Worm (Caenorhabditis elegans): ENCODE measurements around the gene F53B2.8.

DNA sequence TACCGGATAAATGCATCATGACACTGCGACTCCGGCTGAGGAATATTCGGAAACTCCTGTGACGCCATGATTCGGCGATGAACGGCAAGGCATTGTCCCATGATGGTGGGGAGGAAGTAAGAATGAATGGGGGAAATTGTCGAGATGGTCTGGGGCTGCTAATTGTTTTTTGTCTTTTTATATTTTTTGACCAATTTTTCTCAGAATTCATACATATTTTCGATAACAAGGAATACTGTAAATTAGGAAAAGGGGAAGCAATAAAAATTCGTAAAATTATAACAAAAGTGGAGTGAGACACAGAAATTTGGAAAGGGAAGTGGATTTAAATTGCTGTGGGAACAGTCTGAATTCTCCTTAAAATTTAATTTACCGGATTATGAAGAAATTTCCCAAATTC lies 1.8 kb downstream of the F53B2.8 start, which contains the start of gene eak-4:
- TF ChIP-seq nhr-237 (tag; optimal IDR thresholded peaks at IDR 0.05), result no peak
- TF ChIP-seq lin-13 (tag; optimal IDR thresholded peaks at IDR 0.05), result no peak
- no peak for TF ChIP-seq snpc-4 (tag; optimal IDR thresholded peaks at IDR 0.05)
- TF ChIP-seq ceh-39 (tag; optimal IDR thresholded peaks at IDR 0.05), result no peak
- TF ChIP-seq nhr-28 (tag; optimal IDR thresholded peaks at IDR 0.05), result no peak
- TF ChIP-seq unc-39 (tag; optimal IDR thresholded peaks at IDR 0.05), result no peak
- no peak for TF ChIP-seq nhr-12 (tag; optimal IDR thresholded peaks at IDR 0.05)
- TF ChIP-seq nhr-76 (tag; optimal IDR thresholded peaks at IDR 0.05), result no peak
- TF ChIP-seq unc-62 (GFP tag; optimal IDR thresholded peaks at IDR 0.05), result no peak
- no peak for TF ChIP-seq elt-1 (tag; optimal IDR thresholded peaks at IDR 0.05; ENCODE audit: borderline replicate concordance, insufficient read depth)
- TF ChIP-seq nhr-2 (tag; optimal IDR thresholded peaks at IDR 0.05), result no peak
- no peak for TF ChIP-seq ztf-11 (tag; optimal IDR thresholded peaks at IDR 0.05)
- TF ChIP-seq ceh-43 (GFP tag; optimal IDR thresholded peaks at IDR 0.05), result no peak
- TF ChIP-seq blmp-1 (tag; optimal IDR thresholded peaks at IDR 0.05), result no peak

Measured in whole organism, mixed stage, embryonic.